Worm (Caenorhabditis elegans): ENCODE results near the gene F35B12.10.

F35B12.10 gene

ce11 chrV:11672497-11672896, 43.4 kb upstream of the F35B12.10 start, which contains the start of gene lgc-44:
lgc-44 (minus strand) TSS chrV:11672597.
- no peak for TF ChIP-seq nhr-25 (tag; optimal IDR thresholded peaks at IDR 0.05)
- TF ChIP-seq ztf-1 (GFP tag; conservative IDR thresholded peaks at IDR 0.05): no peak
- TF ChIP-seq ztf-11 (tag; optimal IDR thresholded peaks at IDR 0.05): no peak
- no peak for TF ChIP-seq snpc-4 (tag; optimal IDR thresholded peaks at IDR 0.05)
- no peak for TF ChIP-seq mbf-1 (tag; optimal IDR thresholded peaks at IDR 0.05)
- no peak for TF ChIP-seq C34F6.9 (tag; optimal IDR thresholded peaks at IDR 0.05)
- no peak for TF ChIP-seq nhr-12 (tag; optimal IDR thresholded peaks at IDR 0.05)
- TF ChIP-seq sma-3 (GFP tag; optimal IDR thresholded peaks at IDR 0.05): no peak
- no peak for TF ChIP-seq ZK546.5 (tag; optimal IDR thresholded peaks at IDR 0.05)
- no peak for TF ChIP-seq nhr-11 (tag; optimal IDR thresholded peaks at IDR 0.05)
- TF ChIP-seq lin-11 (tag; optimal IDR thresholded peaks at IDR 0.05): no peak
- TF ChIP-seq mab-5 (tag; optimal IDR thresholded peaks at IDR 0.05): no peak
- no peak for TF ChIP-seq lin-39 (tag; optimal IDR thresholded peaks at IDR 0.05)

- no peak for TF ChIP-seq nhr-129 (tag; optimal IDR thresholded peaks at IDR 0.05)
These were observed 38.1 kb upstream of the F35B12.10 start, which contains the start of gene F46F3.3 for ce11 chrV:11667176-11667575. F46F3.3 (plus strand) TSS chrV:11667476.

- TF ChIP-seq lin-39 (tag; optimal IDR thresholded peaks at IDR 0.05) (no peak), nhr-11 (tag; optimal IDR thresholded peaks at IDR 0.05) (no peak), ZK546.5 (tag; optimal IDR thresholded peaks at IDR 0.05) (no peak), peb-1 (tag; optimal IDR thresholded peaks at IDR 0.05) (no peak), zag-1 (tag; optimal IDR thresholded peaks at IDR 0.05) (no peak), unc-39 (tag; optimal IDR thresholded peaks at IDR 0.05) (no peak), sma-9 (GFP tag; optimal IDR thresholded peaks at IDR 0.05) (no peak), sma-9 (tag; optimal IDR thresholded peaks at IDR 0.05) (no peak), lin-13 (GFP tag; optimal IDR thresholded peaks at IDR 0.05) (no peak), nhr-237 (tag; optimal IDR thresholded peaks at IDR 0.05) (no peak), aly-2 (tag; optimal IDR thresholded peaks at IDR 0.05) (no peak)
These were observed 35.9 kb upstream of the F35B12.10 start, which contains the start of gene ceh-27 for ce11 chrV:11664875-11665384. ceh-27 (minus strand) TSS chrV:11665102.

- TF ChIP-seq aly-2 (tag; optimal IDR thresholded peaks at IDR 0.05) (no peak), sma-3 (GFP tag; optimal IDR thresholded peaks at IDR 0.05) (no peak), F13H6.1 (tag; optimal IDR thresholded peaks at IDR 0.05) (no peak), lin-11 (tag; optimal IDR thresholded peaks at IDR 0.05) (no peak), peb-1 (tag; optimal IDR thresholded peaks at IDR 0.05) (no peak), lsy-2 (tag; optimal IDR thresholded peaks at IDR 0.05) (no peak), nhr-11 (tag; optimal IDR thresholded peaks at IDR 0.05) (no peak), mbf-1 (tag; optimal IDR thresholded peaks at IDR 0.05) (no peak), ZK546.5 (tag; optimal IDR thresholded peaks at IDR 0.05) (no peak), mab-5 (tag; optimal IDR thresholded peaks at IDR 0.05) (no peak), nhr-25 (tag; optimal IDR thresholded peaks at IDR 0.05) (no peak), nhr-77 (tag; optimal IDR thresholded peaks at IDR 0.05) (no peak), mdl-1 (tag; optimal IDR thresholded peaks at IDR 0.05) (no peak), dmd-4 (tag; optimal IDR thresholded peaks at IDR 0.05) (no peak), elt-1 (tag; optimal IDR thresholded peaks at IDR 0.05) (no peak), snpc-4 (tag; optimal IDR thresholded peaks at IDR 0.05) (no peak), alr-1 (tag; optimal IDR thresholded peaks at IDR 0.05) (no peak), fos-1 (tag; optimal IDR thresholded peaks at IDR 0.05) (no peak)
These were observed 31.5 kb upstream of the F35B12.10 start for ce11 chrV:11660566-11660965.

- TF ChIP-seq nhr-10 (tag; optimal IDR thresholded peaks at IDR 0.05) (no peak), lin-39 (tag; optimal IDR thresholded peaks at IDR 0.05) (no peak), aly-2 (tag; optimal IDR thresholded peaks at IDR 0.05) (no peak), sma-9 (GFP tag; optimal IDR thresholded peaks at IDR 0.05) (no peak), sma-9 (tag; optimal IDR thresholded peaks at IDR 0.05) (no peak), mdl-1 (tag; optimal IDR thresholded peaks at IDR 0.05) (no peak), elt-1 (tag; optimal IDR thresholded peaks at IDR 0.05) (no peak), egl-27 (tag; optimal IDR thresholded peaks at IDR 0.05) (no peak), snpc-4 (tag; optimal IDR thresholded peaks at IDR 0.05) (no peak), dmd-4 (tag; optimal IDR thresholded peaks at IDR 0.05) (no peak), nhr-21 (tag; optimal IDR thresholded peaks at IDR 0.05) (no peak), ceh-82 (tag; optimal IDR thresholded peaks at IDR 0.05) (no peak), crh-2 (tag; optimal IDR thresholded peaks at IDR 0.05) (no peak)
These were observed 27.4 kb upstream of the F35B12.10 start for ce11 chrV:11656469-11656868.
